Worm (Caenorhabditis elegans): Measurements from ENCODE around the gene inx-6.

DNA sequence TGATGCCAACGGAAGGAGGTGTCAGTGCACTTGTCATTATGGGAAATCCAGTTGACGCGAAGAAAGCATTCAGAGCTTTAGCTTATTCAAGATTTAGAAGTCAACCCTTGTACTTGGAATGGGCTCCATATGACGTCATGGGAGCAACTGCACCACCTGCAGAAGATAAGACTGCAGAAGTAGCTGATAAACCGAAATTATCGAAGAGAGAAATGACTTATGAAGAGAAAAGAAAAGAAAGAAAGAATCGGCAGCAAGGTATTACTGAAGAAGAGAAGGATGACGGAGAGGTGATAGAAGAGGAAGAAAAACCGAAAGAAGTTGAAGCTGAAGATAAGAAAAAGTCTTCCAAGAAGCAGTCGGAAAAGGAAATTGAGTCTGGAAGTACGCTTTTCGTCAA lies 18.2 kb upstream of the inx-6 start:
- TF ChIP-seq pha-4 (tag; optimal IDR thresholded peaks at IDR 0.05): no peak
- no peak for TF ChIP-seq snpc-4 (tag; optimal IDR thresholded peaks at IDR 0.05)
- TF ChIP-seq elt-1 (tag; optimal IDR thresholded peaks at IDR 0.05): no peak
- peak; percentile 13 for TF ChIP-seq pqm-1 (tag; optimal IDR thresholded peaks at IDR 0.05)
- no peak for TF ChIP-seq aly-2 (tag; optimal IDR thresholded peaks at IDR 0.05)
- TF ChIP-seq jun-1 (tag; optimal IDR thresholded peaks at IDR 0.05): no peak
- TF ChIP-seq lin-15B (tag; optimal IDR thresholded peaks at IDR 0.05): no peak
- no peak for TF ChIP-seq ceh-82 (tag; optimal IDR thresholded peaks at IDR 0.05)
- no peak for TF ChIP-seq elt-3 (tag; optimal IDR thresholded peaks at IDR 0.05)
- no peak for TF ChIP-seq ama-1 (optimal IDR thresholded peaks at IDR 0.05)
- no peak for TF ChIP-seq egl-27 (tag; optimal IDR thresholded peaks at IDR 0.05)
- no peak for TF ChIP-seq nhr-23 (tag; optimal IDR thresholded peaks at IDR 0.05)
